Fruit fly (Drosophila melanogaster) whole organism, embryonic: Measurements from ENCODE around the gene Bruce.

Experiments used
- CG10565 ChIP-seq: fragments of 200-800 bp; sonication (Bioruptor generic); optimal IDR thresholded peaks from 3 replicates; lab custom pipeline; 2016; ENCODE audit warnings: missing biosample characterization, mild to moderate bottlenecking, missing genetic modification characterization
- CG12942 ChIP-seq: fragments of 200-800 bp; sonication (Bioruptor generic); optimal IDR thresholded peaks from 3 replicates; lab custom pipeline; 2016; ENCODE audit warnings: missing biosample characterization, missing genetic modification characterization
- CG13624 ChIP-seq: fragments of 200-800 bp; sonication (Bioruptor generic); optimal IDR thresholded peaks from 2 replicates; lab custom pipeline; 2016; ENCODE audit warnings: missing biosample characterization, missing genetic modification characterization
- CG14965 ChIP-seq: fragments of 200-800 bp; sonication (Bioruptor generic); optimal IDR thresholded peaks from 2 replicates; lab custom pipeline; 2016; ENCODE audit warnings: missing biosample characterization, missing genetic modification characterization, borderline replicate concordance
- CG1647 ChIP-seq: fragments of 200-800 bp; sonication (Bioruptor generic); optimal IDR thresholded peaks from 3 replicates; lab custom pipeline; 2016; ENCODE audit warnings: missing biosample characterization, missing genetic modification characterization
- CG17385 ChIP-seq: fragments of 200-800 bp; sonication (Bioruptor generic); optimal IDR thresholded peaks from 3 replicates; lab custom pipeline; 2018; ENCODE audit warnings: missing biosample characterization, mild to moderate bottlenecking, missing genetic modification characterization
- CG17802 ChIP-seq: fragments of 200-800 bp; sonication (Bioruptor generic); optimal IDR thresholded peaks from 2 replicates; lab custom pipeline; 2018; ENCODE audit warnings: missing biosample characterization, mild to moderate bottlenecking, missing genetic modification characterization, moderate library complexity
- CG17912 ChIP-seq: fragments of 200-800 bp; sonication (Bioruptor generic); optimal IDR thresholded peaks from 2 replicates; lab custom pipeline; 2018; ENCODE audit warnings: missing biosample characterization, mild to moderate bottlenecking, missing genetic modification characterization
- CG18011 ChIP-seq: fragments of 200-800 bp; sonication (Bioruptor generic); optimal IDR thresholded peaks from 2 replicates; lab custom pipeline; 2017; ENCODE audit warnings: missing biosample characterization, missing genetic modification characterization, mild to moderate bottlenecking, moderate library complexity, missing genotype
- CG2199 ChIP-seq: fragments of 200-800 bp; sonication (Bioruptor generic); IDR thresholded peaks from 3 replicates; pipeline ENCODE4 v1.3.6; 2022; ENCODE audit warnings: missing biosample characterization, missing genetic modification characterization
- CG32767 ChIP-seq: fragments of 200-800 bp; sonication (Bioruptor generic); IDR thresholded peaks from 2 replicates; pipeline ENCODE4 v1.3.6; 2022; ENCODE audit warnings: missing biosample characterization, missing genetic modification characterization
- CG3407 ChIP-seq: fragments of 200-800 bp; sonication (Bioruptor generic); optimal IDR thresholded peaks from 2 replicates; lab custom pipeline; 2018; ENCODE audit warnings: missing biosample characterization, mild to moderate bottlenecking, missing genetic modification characterization
- CG34422 ChIP-seq: fragments of 200-800 bp; sonication (Bioruptor generic); IDR thresholded peaks from 3 replicates; pipeline ENCODE4 v1.3.6; 2022; ENCODE audit warnings: missing biosample characterization, missing genetic modification characterization
- CG3847 ChIP-seq: fragments of 200-800 bp; sonication (Bioruptor generic); IDR thresholded peaks from 2 replicates; pipeline ENCODE4 v1.3.6; 2022; ENCODE audit warnings: missing biosample characterization, missing genetic modification characterization
- CG3995 ChIP-seq: fragments of 200-800 bp; sonication (Bioruptor generic); optimal IDR thresholded peaks from 3 replicates; lab custom pipeline; 2016; ENCODE audit warnings: missing biosample characterization, missing genetic modification characterization
- CG4360 ChIP-seq: fragments of 200-800 bp; sonication (Bioruptor generic); IDR thresholded peaks from 2 replicates; pipeline ENCODE4 v1.3.6; 2022; ENCODE audit warnings: missing biosample characterization, missing genetic modification characterization
- CG43689 ChIP-seq: fragments of 200-800 bp; sonication (Bioruptor generic); IDR thresholded peaks from 2 replicates; pipeline ENCODE4 v1.3.6; 2022; ENCODE audit warnings: missing biosample characterization, missing genetic modification characterization
- CG4854 ChIP-seq: fragments of 200-800 bp; sonication (Bioruptor generic); optimal IDR thresholded peaks from 2 replicates; lab custom pipeline; 2016; ENCODE audit warnings: missing biosample characterization, missing genetic modification characterization, inconsistent platforms
- CG7928 ChIP-seq: fragments of 200-800 bp; sonication (Bioruptor generic); optimal IDR thresholded peaks from 2 replicates; lab custom pipeline; 2017; ENCODE audit warnings: missing biosample characterization, mild to moderate bottlenecking, missing genetic modification characterization
- CTCF ChIP-seq: fragments of 200-800 bp; sonication (Bioruptor generic); optimal IDR thresholded peaks from 2 replicates; lab custom pipeline; 2017; ENCODE audit warnings: missing biosample characterization, mild to moderate bottlenecking, missing genetic modification characterization, moderate library complexity
- D19B ChIP-seq: fragments of 200-800 bp; sonication (Bioruptor generic); optimal IDR thresholded peaks from 2 replicates; lab custom pipeline; 2017; ENCODE audit warnings: missing biosample characterization, mild to moderate bottlenecking, missing genetic modification characterization
- E2f2 ChIP-seq: fragments of 200-800 bp; sonication (Bioruptor generic); IDR thresholded peaks from 2 replicates; pipeline ENCODE4 v1.3.6; 2022; ENCODE audit warnings: missing biosample characterization, missing genetic modification characterization
- Ets97D ChIP-seq: fragments of 200-800 bp; sonication (Bioruptor generic); optimal IDR thresholded peaks from 3 replicates; lab custom pipeline; 2016; ENCODE audit warnings: missing biosample characterization, missing genetic modification characterization
- Max ChIP-seq: fragments of 200-800 bp; sonication (Bioruptor generic); optimal IDR thresholded peaks from 2 replicates; lab custom pipeline; 2016; ENCODE audit warnings: missing biosample characterization, mild to moderate bottlenecking, missing genetic modification characterization
- NfI ChIP-seq: fragments of 200-800 bp; sonication (Bioruptor generic); optimal IDR thresholded peaks from 3 replicates; lab custom pipeline; 2018; ENCODE audit warnings: missing biosample characterization, mild to moderate bottlenecking, missing genetic modification characterization, moderate library complexity
- Rfx ChIP-seq: fragments of 200-800 bp; sonication (Bioruptor generic); IDR thresholded peaks from 2 replicates; pipeline ENCODE4 v1.3.6; 2022; ENCODE audit warnings: missing biosample characterization, missing genetic modification characterization
- Sox102F ChIP-seq: fragments of 200-800 bp; sonication (Bioruptor generic); optimal IDR thresholded peaks from 2 replicates; lab custom pipeline; 2018; ENCODE audit warnings: missing biosample characterization, mild to moderate bottlenecking, missing genetic modification characterization, moderate library complexity
- Stat92E ChIP-seq, 3 experiments: fragments of >200 bp in 2 of 3; fragments of 200-800 bp in 1 of 3; sonication (Bioruptor generic) in 1 of 3; optimal IDR thresholded peaks; 2 replicates each; lab custom pipeline; 2017 to 2019; ENCODE audit warnings: missing biosample characterization in 3 of 3, missing genetic modification characterization in 3 of 3, mild to moderate bottlenecking in 1 of 3, moderate library complexity in 1 of 3
- Trl ChIP-seq, 3 experiments: fragments of >200 bp in 2 of 3; fragments of 200-800 bp in 1 of 3; sonication (Bioruptor generic) in 1 of 3; optimal IDR thresholded peaks; 2 replicates in 1 of 3; 3 replicates in 2 of 3; lab custom pipeline; 2016 to 2017; ENCODE audit warnings: missing biosample characterization in 1 of 3, missing genetic modification characterization in 1 of 3
- ash1 ChIP-seq: fragments of 200-800 bp; sonication (Bioruptor generic); optimal IDR thresholded peaks from 2 replicates; lab custom pipeline; 2018; ENCODE audit warnings: missing biosample characterization, mild to moderate bottlenecking, missing genetic modification characterization
- bsh ChIP-seq, 2 experiments: fragments of 200-800 bp; sonication (Bioruptor generic); optimal IDR thresholded peaks; 2 replicates each; lab custom pipeline; 2017 to 2018; ENCODE audit warnings: mild to moderate bottlenecking in 2 of 2, missing biosample characterization in 2 of 2, missing genetic modification characterization in 2 of 2, moderate library complexity in 1 of 2
- croc ChIP-seq: fragments of 200-800 bp; sonication (Bioruptor generic); conservative IDR thresholded peaks from 3 replicates; pipeline ENCODE4 v1.3.6; 2022; ENCODE audit warnings: missing biosample characterization, missing genetic modification characterization
- gce ChIP-seq: fragments of 200-800 bp; sonication (Bioruptor generic); IDR thresholded peaks from 3 replicates; pipeline ENCODE4 v1.3.6; 2022; ENCODE audit warnings: missing biosample characterization, missing genetic modification characterization
- gem ChIP-seq: fragments of 200-800 bp; sonication (Bioruptor generic); optimal IDR thresholded peaks from 2 replicates; lab custom pipeline; 2019; ENCODE audit warnings: missing biosample characterization, mild to moderate bottlenecking, missing genetic modification characterization, moderate library complexity
- gfzf ChIP-seq: fragments of 200-800 bp; sonication (Bioruptor generic); optimal IDR thresholded peaks from 2 replicates; lab custom pipeline; 2016; ENCODE audit warnings: missing biosample characterization, mild to moderate bottlenecking, missing genetic modification characterization, moderate library complexity
- hbn ChIP-seq: fragments of 200-800 bp; sonication (Bioruptor generic); IDR thresholded peaks from 2 replicates; pipeline ENCODE4 v1.3.6; 2022; ENCODE audit warnings: missing biosample characterization, missing genetic modification characterization; ENCODE audit not compliant: partially characterized antibody
- hkb ChIP-seq, 2 experiments: fragments of 200-800 bp in 1 of 2; fragments of >200 bp in 1 of 2; sonication (Bioruptor generic) in 1 of 2; IDR thresholded peaks in 1 of 2; optimal IDR thresholded peaks in 1 of 2; 2 replicates each; pipeline versions ENCODE4 v1.3.6 to Lab custom; 2017 to 2022; ENCODE audit warnings: missing biosample characterization in 1 of 2, missing genetic modification characterization in 1 of 2
- ind ChIP-seq: fragments of 200-800 bp; sonication (Bioruptor generic); optimal IDR thresholded peaks from 3 replicates; lab custom pipeline; 2016; ENCODE audit warnings: missing biosample characterization, missing genetic modification characterization
- inv ChIP-seq: fragments of 200-800 bp; sonication (Bioruptor generic); IDR thresholded peaks from 2 replicates; pipeline ENCODE4 v1.3.6; 2022; ENCODE audit warnings: missing biosample characterization, missing genetic modification characterization; ENCODE audit not compliant: partially characterized antibody
- oc ChIP-seq: fragments of 200-800 bp; sonication (Bioruptor generic); optimal IDR thresholded peaks from 2 replicates; lab custom pipeline; 2018; ENCODE audit warnings: missing biosample characterization, mild to moderate bottlenecking, missing genetic modification characterization, moderate library complexity
- org-1 ChIP-seq: fragments of 200-800 bp; sonication (Bioruptor generic); optimal IDR thresholded peaks from 2 replicates; lab custom pipeline; 2017; ENCODE audit warnings: missing biosample characterization, missing genetic modification characterization
- prd ChIP-seq, 3 experiments: fragments of >200 bp in 2 of 3; fragments of 200-800 bp in 1 of 3; sonication (Bioruptor generic) in 1 of 3; optimal IDR thresholded peaks in 2 of 3; IDR thresholded peaks in 1 of 3; 2 replicates in 2 of 3; 3 replicates in 1 of 3; pipeline versions ENCODE4 v1.3.6 to Lab custom; 2017 to 2022; ENCODE audit warnings: missing biosample characterization in 1 of 3, missing genetic modification characterization in 1 of 3
- slp2 ChIP-seq: fragments of 200-800 bp; sonication (Bioruptor generic); optimal IDR thresholded peaks from 2 replicates; lab custom pipeline; 2016; ENCODE audit warnings: missing biosample characterization, missing genetic modification characterization
- sr ChIP-seq: fragments of 200-800 bp; sonication (Bioruptor generic); IDR thresholded peaks from 3 replicates; pipeline ENCODE4 v1.3.6; 2022; ENCODE audit warnings: missing biosample characterization, missing genetic modification characterization
- tap ChIP-seq: fragments of 200-800 bp; optimal IDR thresholded peaks from 3 replicates; lab custom pipeline; 2019; ENCODE audit warnings: missing biosample characterization, mild to moderate bottlenecking, missing genetic modification characterization, moderate library complexity
- vfl ChIP-seq: fragments of 200-800 bp; sonication (Bioruptor generic); optimal IDR thresholded peaks from 2 replicates; lab custom pipeline; 2016; ENCODE audit warnings: missing biosample characterization, missing genetic modification characterization
- wdn ChIP-seq: fragments of 200-800 bp; sonication (Bioruptor generic); IDR thresholded peaks from 2 replicates; pipeline ENCODE4 v1.3.6; 2022; ENCODE audit warnings: missing biosample characterization, missing genetic modification characterization
- zfh2 ChIP-seq: fragments of 200-800 bp; sonication (Bioruptor generic); optimal IDR thresholded peaks from 2 replicates; lab custom pipeline; 2016; ENCODE audit warnings: missing biosample characterization, missing genetic modification characterization

Bruce gene

DNA sequence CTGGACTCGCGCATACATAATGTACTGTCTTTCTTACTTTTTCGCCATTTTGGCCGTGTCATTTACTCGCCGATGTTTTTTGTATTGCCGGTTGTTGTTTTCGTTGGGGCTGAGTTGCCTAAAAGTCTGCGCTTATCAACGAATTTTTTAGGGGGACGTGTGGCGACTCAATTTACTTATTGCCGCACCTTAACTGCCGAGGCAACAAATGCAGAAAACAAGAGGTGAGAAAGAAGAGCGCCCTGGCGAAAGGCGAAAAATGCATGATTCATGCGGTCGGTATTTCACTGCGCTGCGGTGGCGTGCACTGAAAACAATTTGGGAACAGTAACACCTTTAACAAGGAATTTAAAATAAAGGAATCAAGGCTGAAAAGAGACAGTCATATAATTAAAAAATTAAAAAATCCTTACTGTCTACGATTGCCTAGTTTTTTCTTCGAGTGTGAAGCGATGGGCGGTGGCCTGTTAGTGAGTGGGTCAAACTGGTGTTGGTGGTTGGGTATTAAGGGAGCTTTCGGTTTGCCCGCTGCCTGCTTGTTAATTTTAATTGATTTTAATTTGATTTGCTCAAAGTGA lies 62.2 kb downstream of the Bruce start (continued):
- no peak for TF ChIP-seq inv (GFP tag; lab: Robert Waterston, UW)
- peak; percentile 2 for TF ChIP-seq CG17802 (tag; lab: Kevin White, UChicago)
- peak; percentile 29 for TF ChIP-seq E2f2 (GFP tag; lab: Robert Waterston, UW)
- TF ChIP-seq CG3407 (GFP tag; lab: Kevin White, UChicago), result peak; percentile 46
- peak; percentile 64; the same call in 1 of the 2 replicates for TF ChIP-seq wdn (GFP tag; lab: Robert Waterston, UW)
- TF ChIP-seq CTCF (GFP tag; lab: Kevin White, UChicago), result no peak
- no peak for TF ChIP-seq CG10565
- peak; percentile 12 for TF ChIP-seq CG3995 (GFP tag; lab: Kevin White, UChicago)
- peak; percentile 69; the same call in 1 of the 2 replicates for TF ChIP-seq CG32767 (GFP tag; lab: Robert Waterston, UW)
- no peak for TF ChIP-seq CG7928 (GFP tag; lab: Kevin White, UChicago)
- no peak for TF ChIP-seq ash1 (GFP tag; lab: Kevin White, UChicago)
- no peak for TF ChIP-seq hkb (optimal IDR thresholded peaks at IDR 0.05; lab: Kevin White, UChicago)
- peak; percentile 83 for TF ChIP-seq hkb (GFP tag; IDR thresholded peaks at IDR 0.05; lab: Robert Waterston, UW)
- TF ChIP-seq CG34422 (GFP tag; lab: Robert Waterston, UW), result peak; percentile 81
- no peak for TF ChIP-seq Ets97D (GFP tag; lab: Kevin White, UChicago)
- no peak for TF ChIP-seq slp2 (GFP tag; lab: Kevin White, UChicago)
- TF ChIP-seq vfl, result no peak
- peak; percentile 41 for TF ChIP-seq zfh2 (GFP tag; lab: Kevin White, UChicago)
- no peak for TF ChIP-seq gfzf (GFP tag; lab: Kevin White, UChicago)
- peak; percentile 39 for TF ChIP-seq CG4854 (GFP tag; lab: Kevin White, UChicago)
- TF ChIP-seq bsh (GFP tag; optimal IDR thresholded peaks at IDR 0.05; lab: Kevin White, UChicago), result peak in 1 of 2 experiments; percentile 71
- no peak for TF ChIP-seq CG17912 (GFP tag; lab: Kevin White, UChicago)
- TF ChIP-seq CG43689 (GFP tag; lab: Robert Waterston, UW), result peak; percentile 54; the same call in 1 of the 2 replicates
- peak; percentile 55 for TF ChIP-seq CG1647 (GFP tag; lab: Kevin White, UChicago)
- peak; percentile 82 for TF ChIP-seq Rfx (GFP tag; lab: Robert Waterston, UW)
- TF ChIP-seq CG4360 (GFP tag; lab: Robert Waterston, UW), result no peak
- peak; percentile 0 for TF ChIP-seq org-1 (GFP tag; lab: Kevin White, UChicago)
- peak; percentile 57 for TF ChIP-seq CG17385 (GFP tag; lab: Kevin White, UChicago)
- TF ChIP-seq NfI (GFP tag; lab: Kevin White, UChicago), result peak; percentile 68
- peak; percentile 74 for TF ChIP-seq oc (tag; lab: Kevin White, UChicago)
- peak; percentile 79 for TF ChIP-seq gem (tag; lab: Kevin White, UChicago)
- peak; percentile 28 for TF ChIP-seq CG12942
- peak; percentile 61; the same call in 1 of the 3 replicates for TF ChIP-seq gce
- TF ChIP-seq croc (GFP tag; lab: Robert Waterston, UW), result no peak; the same call in 2 of the 3 replicates
- peak; percentile 16 for TF ChIP-seq D19B (GFP tag; lab: Kevin White, UChicago)
- TF ChIP-seq Sox102F, result peak; percentile 82
- TF ChIP-seq CG13624 (GFP tag; lab: Kevin White, UChicago), result peak; percentile 6
- peak; percentile 10 for TF ChIP-seq CG14965 (GFP tag; lab: Kevin White, UChicago)
- TF ChIP-seq CG2199 (GFP tag; lab: Robert Waterston, UW), result no peak
- TF ChIP-seq prd (optimal IDR thresholded peaks at IDR 0.05; lab: Kevin White, UChicago), result no peak
- TF ChIP-seq prd (GFP tag; IDR thresholded peaks at IDR 0.05; lab: Robert Waterston, UW), result peak; percentile 83
- TF ChIP-seq Trl (optimal IDR thresholded peaks at IDR 0.05; lab: Kevin White, UChicago), result no peak
- peak; percentile 4 for TF ChIP-seq Trl (GFP tag; optimal IDR thresholded peaks at IDR 0.05; lab: Kevin White, UChicago)
- TF ChIP-seq CG18011 (GFP tag; lab: Kevin White, UChicago), result no peak
- peak; percentile 50 for TF ChIP-seq CG3847 (GFP tag; lab: Robert Waterston, UW)
- TF ChIP-seq ind (GFP tag; lab: Kevin White, UChicago), result peak; percentile 71
- TF ChIP-seq Stat92E (GFP tag; optimal IDR thresholded peaks at IDR 0.05; lab: Kevin White, UChicago), result no peak
- peak; percentile 47 for TF ChIP-seq Max (GFP tag; lab: Kevin White, UChicago)
- peak; percentile 67; the same call in 2 of the 3 replicates for TF ChIP-seq sr (GFP tag; lab: Robert Waterston, UW)
- TF ChIP-seq hbn (GFP tag; lab: Robert Waterston, UW), result no peak
- TF ChIP-seq tap (tag; lab: Kevin White, UChicago), result peak; percentile 70
